Worm (Caenorhabditis elegans): Measurements from ENCODE around the gene C09E7.10.
A peak's percentile ranks its signal among the peaks of the same experiment; 100 is the strongest.

ce11 chrIII:6488916-6489315, 30.9 kb downstream of the C09E7.10 start:
- TF ChIP-seq lin-39 (tag; optimal IDR thresholded peaks at IDR 0.05) = no peak
- TF ChIP-seq nhr-77 (tag; optimal IDR thresholded peaks at IDR 0.05) = no peak
- TF ChIP-seq ceh-82 (tag; optimal IDR thresholded peaks at IDR 0.05) = no peak
- no peak for TF ChIP-seq aly-2 (tag; optimal IDR thresholded peaks at IDR 0.05)
- no peak for TF ChIP-seq R02D3.7 (tag; optimal IDR thresholded peaks at IDR 0.05)
- TF ChIP-seq elt-3 (tag; optimal IDR thresholded peaks at IDR 0.05) = no peak
- no peak for TF ChIP-seq nhr-25 (tag; optimal IDR thresholded peaks at IDR 0.05)
- no peak for TF ChIP-seq fos-1 (tag; optimal IDR thresholded peaks at IDR 0.05)
- no peak for TF ChIP-seq ztf-11 (tag; optimal IDR thresholded peaks at IDR 0.05)
- TF ChIP-seq lsy-2 (tag; optimal IDR thresholded peaks at IDR 0.05) = peak; percentile 71 to 75

Measured in whole organism, L2 larva.